Worm (Caenorhabditis elegans): ENCODE results near the gene mec-2.

DNA sequence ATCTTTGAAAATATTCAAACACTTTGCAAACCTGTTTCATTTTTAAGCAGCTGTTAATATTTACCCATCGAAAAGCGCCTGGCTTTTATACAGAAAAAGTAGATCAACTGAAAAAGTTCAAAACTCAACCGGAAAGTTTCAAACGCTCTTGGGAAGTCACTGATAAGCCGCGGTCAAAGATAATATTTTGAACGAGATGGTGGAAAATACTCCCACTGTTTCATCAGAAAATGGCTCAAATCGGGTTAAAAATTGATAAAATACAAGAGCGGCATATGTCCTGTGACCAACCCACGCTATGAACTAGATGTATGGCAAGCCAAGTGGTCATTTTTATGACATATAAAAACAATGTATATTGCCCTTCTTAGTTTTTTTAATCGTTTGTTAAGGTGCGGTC, 31.7 kb downstream of the mec-2 start, which contains the start of gene sulp-2:
- TF ChIP-seq gei-17 (GFP tag; optimal IDR thresholded peaks at IDR 0.05) (no peak), hrde-1 (tag; optimal IDR thresholded peaks at IDR 0.05; ENCODE audit: borderline replicate concordance) (no peak)
